Worm (Caenorhabditis elegans): Measurements from ENCODE around the gene pax-1.

Gene pax-1

ce11 chrV:8230056-8230455 is 5.3 kb downstream of the pax-1 start (continued):
- TF ChIP-seq pag-3 (tag; optimal IDR thresholded peaks at IDR 0.05; ENCODE audit: borderline replicate concordance, insufficient read depth) (no peak), efl-1 (optimal IDR thresholded peaks at IDR 0.05) (peak in 1 of 2 experiments; percentile 24), efl-1 (GFP tag; optimal IDR thresholded peaks at IDR 0.05 in 1 of 2) (peak in 1 of 2 experiments; percentile 60), nhr-84 (tag; optimal IDR thresholded peaks at IDR 0.05) (no peak), irx-1 (tag; optimal IDR thresholded peaks at IDR 0.05) (no peak), mep-1 (tag; optimal IDR thresholded peaks at IDR 0.05) (no peak), snu-23 (GFP tag; optimal IDR thresholded peaks at IDR 0.05) (peak; percentile 24), rnt-1 (tag; optimal IDR thresholded peaks at IDR 0.05) (peak; percentile 33), ceh-8 (GFP tag; optimal IDR thresholded peaks at IDR 0.05) (no peak), tbx-2 (tag; optimal IDR thresholded peaks at IDR 0.05) (no peak)

- TF ChIP-seq snu-23 (GFP tag; optimal IDR thresholded peaks at IDR 0.05) (peak; percentile 63), fkh-4 (tag; optimal IDR thresholded peaks at IDR 0.05; ENCODE audit: borderline replicate concordance) (no peak), lin-39 (tag; optimal IDR thresholded peaks at IDR 0.05) (no peak), elt-3 (tag; optimal IDR thresholded peaks at IDR 0.05) (peak in 3 of 6 experiments; percentile 0 to 42 (median 20)), nhr-20 (tag; optimal IDR thresholded peaks at IDR 0.05) (peak; percentile 48), hlh-17 (GFP tag; optimal IDR thresholded peaks at IDR 0.05; ENCODE audit: borderline replicate concordance) (no peak), nhr-90 (tag; optimal IDR thresholded peaks at IDR 0.05; ENCODE audit: poor library complexity) (peak; percentile 44), lin-13 (GFP tag; optimal IDR thresholded peaks at IDR 0.05) (peak; percentile 21), ceh-90 (tag; optimal IDR thresholded peaks at IDR 0.05) (no peak), nhr-85 (tag) (peak; percentile 69), efl-1 (optimal IDR thresholded peaks at IDR 0.05) (peak; percentile 29 to 32), efl-1 (GFP tag; optimal IDR thresholded peaks at IDR 0.05 in 1 of 2) (peak; percentile 19 to 71), dpl-1 (GFP tag; optimal IDR thresholded peaks at IDR 0.05) (peak in 2 of 3 experiments; percentile 24 to 40), mdl-1 (tag; optimal IDR thresholded peaks at IDR 0.05) (no peak), mep-1 (tag; optimal IDR thresholded peaks at IDR 0.05) (peak; percentile 60), C16A3.4 (tag; optimal IDR thresholded peaks at IDR 0.05) (peak; percentile 46), rnt-1 (tag; optimal IDR thresholded peaks at IDR 0.05) (no peak), nhr-84 (tag; optimal IDR thresholded peaks at IDR 0.05) (no peak), ceh-82 (tag; optimal IDR thresholded peaks at IDR 0.05) (peak in 1 of 3 experiments; percentile 23), ceh-8 (GFP tag; optimal IDR thresholded peaks at IDR 0.05) (no peak), nhr-47 (tag; optimal IDR thresholded peaks at IDR 0.05) (peak; percentile 24), lin-35 (GFP tag; optimal IDR thresholded peaks at IDR 0.05) (peak; percentile 16 to 77), pax-3 (tag; optimal IDR thresholded peaks at IDR 0.05) (no peak), lsy-2 (tag; optimal IDR thresholded peaks at IDR 0.05) (peak in 1 of 2 experiments; percentile 52), aha-1 (tag; optimal IDR thresholded peaks at IDR 0.05) (no peak), swsn-7 (tag; optimal IDR thresholded peaks at IDR 0.05) (peak; percentile 20), nhr-77 (tag; optimal IDR thresholded peaks at IDR 0.05) (peak; percentile 47), mab-9 (GFP tag; IDR thresholded peaks at IDR 0.05) (no peak), isw-1 (GFP tag; IDR thresholded peaks at IDR 0.05) (no peak), snpc-4 (tag; optimal IDR thresholded peaks at IDR 0.05) (peak; percentile 65), skn-1 (tag; optimal IDR thresholded peaks at IDR 0.05) (peak; percentile 47), nhr-71 (tag; optimal IDR thresholded peaks at IDR 0.05) (peak; percentile 49), fos-1 (tag; optimal IDR thresholded peaks at IDR 0.05) (no peak), blmp-1 (tag; optimal IDR thresholded peaks at IDR 0.05) (peak; percentile 38)
Observed at ce11 chrV:8235331-8235730, 10.6 kb downstream of the pax-1 start.

- peak; percentile 42 for TF ChIP-seq blmp-1 (tag; optimal IDR thresholded peaks at IDR 0.05)
- TF ChIP-seq mep-1 (tag; optimal IDR thresholded peaks at IDR 0.05): peak; percentile 9
- TF ChIP-seq efl-1 (optimal IDR thresholded peaks at IDR 0.05): no peak
- peak in 1 of 2 experiments; percentile 80 for TF ChIP-seq efl-1 (GFP tag; optimal IDR thresholded peaks at IDR 0.05 in 1 of 2)
- TF ChIP-seq snu-23 (GFP tag; optimal IDR thresholded peaks at IDR 0.05): peak; percentile 44
- TF ChIP-seq skn-1 (tag; optimal IDR thresholded peaks at IDR 0.05): no peak
- no peak for TF ChIP-seq nhr-76 (tag; optimal IDR thresholded peaks at IDR 0.05)
- TF ChIP-seq nhr-20 (tag; optimal IDR thresholded peaks at IDR 0.05): peak; percentile 16
- TF ChIP-seq nhr-85 (tag): peak; percentile 63
- TF ChIP-seq nhr-71 (tag; optimal IDR thresholded peaks at IDR 0.05): peak; percentile 18
- no peak for TF ChIP-seq unc-86 (tag; optimal IDR thresholded peaks at IDR 0.05)
- no peak for TF ChIP-seq hlh-4 (tag; optimal IDR thresholded peaks at IDR 0.05)
- TF ChIP-seq lin-35 (GFP tag; optimal IDR thresholded peaks at IDR 0.05): peak in 1 of 2 experiments; percentile 23
- TF ChIP-seq nhr-237 (tag; optimal IDR thresholded peaks at IDR 0.05): no peak
- no peak for TF ChIP-seq hlh-17 (GFP tag; optimal IDR thresholded peaks at IDR 0.05; ENCODE audit: borderline replicate concordance)
- peak in 4 of 6 experiments; percentile 15 to 63 (median 26) for TF ChIP-seq elt-3 (tag; optimal IDR thresholded peaks at IDR 0.05)
Observed at ce11 chrV:8238290-8238689, 13.6 kb downstream of the pax-1 start, which contains the start of gene rol-3. TSS of gene rol-3 (minus strand) at chrV:8238409.

Measured in whole organism, L1 larva.